Worm (Caenorhabditis elegans): ENCODE results near the gene EEED8.15.

EEED8.15 gene

ce11 chrII:5374967-5375366 is 44.1 kb upstream of the EEED8.15 start, which contains the start of gene algn-2:
Gene algn-2, plus strand, starts transcription at chrII:5375267.
- TF ChIP-seq lin-13 (tag; optimal IDR thresholded peaks at IDR 0.05) (no peak), nhr-2 (tag; optimal IDR thresholded peaks at IDR 0.05) (no peak), lin-32 (GFP tag; optimal IDR thresholded peaks at IDR 0.05) (no peak), ceh-83 (GFP tag; optimal IDR thresholded peaks at IDR 0.05) (no peak), sem-2 (GFP tag; optimal IDR thresholded peaks at IDR 0.05) (no peak), unc-39 (tag; optimal IDR thresholded peaks at IDR 0.05) (no peak), nhr-28 (tag; optimal IDR thresholded peaks at IDR 0.05) (no peak), mls-2 (tag; optimal IDR thresholded peaks at IDR 0.05) (no peak), zip-8 (tag; optimal IDR thresholded peaks at IDR 0.05) (no peak), nhr-237 (tag; optimal IDR thresholded peaks at IDR 0.05) (no peak), ceh-43 (GFP tag; optimal IDR thresholded peaks at IDR 0.05) (no peak), pha-4 (tag; optimal IDR thresholded peaks at IDR 0.05) (no peak), cnd-1 (tag; optimal IDR thresholded peaks at IDR 0.05) (no peak), elt-1 (tag; optimal IDR thresholded peaks at IDR 0.05; ENCODE audit: borderline replicate concordance, insufficient read depth) (no peak)

- TF ChIP-seq nhr-2 (tag; optimal IDR thresholded peaks at IDR 0.05) (no peak), bed-3 (GFP tag; optimal IDR thresholded peaks at IDR 0.05) (no peak), flh-1 (GFP tag; optimal IDR thresholded peaks at IDR 0.05) (no peak), lin-32 (GFP tag; optimal IDR thresholded peaks at IDR 0.05) (no peak), elt-1 (tag; optimal IDR thresholded peaks at IDR 0.05; ENCODE audit: borderline replicate concordance, insufficient read depth) (no peak), lsy-2 (tag; optimal IDR thresholded peaks at IDR 0.05) (peak; percentile 70)
These were observed 41.4 kb upstream of the EEED8.15 start, which contains the start of gene prdx-2 for ce11 chrII:5377467-5378238. Gene prdx-2, plus strand, starts transcription at chrII:5378195.

ce11 chrII:5378239-5378521 is 40.8 kb upstream of the EEED8.15 start:
- TF ChIP-seq hlh-1 (tag; optimal IDR thresholded peaks at IDR 0.05) (no peak), tbx-8 (GFP tag; optimal IDR thresholded peaks at IDR 0.05) (no peak), ceh-83 (GFP tag; optimal IDR thresholded peaks at IDR 0.05) (no peak), nhr-237 (tag; optimal IDR thresholded peaks at IDR 0.05) (no peak), nhr-2 (tag; optimal IDR thresholded peaks at IDR 0.05) (no peak), M03D4.4 (tag; optimal IDR thresholded peaks at IDR 0.05) (no peak), mep-1 (tag; optimal IDR thresholded peaks at IDR 0.05) (no peak), nhr-12 (tag; optimal IDR thresholded peaks at IDR 0.05) (no peak), elt-1 (tag; optimal IDR thresholded peaks at IDR 0.05; ENCODE audit: borderline replicate concordance, insufficient read depth) (no peak), ceh-39 (tag; optimal IDR thresholded peaks at IDR 0.05) (no peak), unc-62 (GFP tag; optimal IDR thresholded peaks at IDR 0.05) (no peak)

ce11 chrII:5379614-5380077 is 39.4 kb upstream of the EEED8.15 start, which contains the start of gene pkc-3:
Gene pkc-3, plus strand, starts transcription at chrII:5380027.
- peak; percentile 47 for TF ChIP-seq mep-1 (tag; optimal IDR thresholded peaks at IDR 0.05)
- peak; percentile 90 for TF ChIP-seq nhr-2 (tag; optimal IDR thresholded peaks at IDR 0.05)
- no peak for TF ChIP-seq elt-1 (tag; optimal IDR thresholded peaks at IDR 0.05; ENCODE audit: borderline replicate concordance, insufficient read depth)
- TF ChIP-seq tbx-8 (GFP tag; optimal IDR thresholded peaks at IDR 0.05) = no peak
- no peak for TF ChIP-seq nhr-28 (tag; optimal IDR thresholded peaks at IDR 0.05)
- no peak for TF ChIP-seq ces-1 (GFP tag; optimal IDR thresholded peaks at IDR 0.05)
- TF ChIP-seq unc-120 (tag; optimal IDR thresholded peaks at IDR 0.05; ENCODE audit: poor library complexity, severe bottlenecking) = no peak
- no peak for TF ChIP-seq lin-32 (GFP tag; optimal IDR thresholded peaks at IDR 0.05)
- no peak for TF ChIP-seq blmp-1 (tag; optimal IDR thresholded peaks at IDR 0.05)
- no peak for TF ChIP-seq ztf-11 (tag; optimal IDR thresholded peaks at IDR 0.05)
- no peak for TF ChIP-seq drap-1 (GFP tag; optimal IDR thresholded peaks at IDR 0.05)
- peak; percentile 24 for TF ChIP-seq cnd-1 (tag; optimal IDR thresholded peaks at IDR 0.05)
- peak; percentile 2 for TF ChIP-seq lsy-2 (tag; optimal IDR thresholded peaks at IDR 0.05)
- no peak for TF ChIP-seq mls-2 (tag; optimal IDR thresholded peaks at IDR 0.05)
- TF ChIP-seq ceh-43 (GFP tag; optimal IDR thresholded peaks at IDR 0.05) = no peak
- TF ChIP-seq M03D4.4 (tag; optimal IDR thresholded peaks at IDR 0.05) = no peak
- no peak for TF ChIP-seq flh-1 (GFP tag; optimal IDR thresholded peaks at IDR 0.05)
- TF ChIP-seq unc-39 (tag; optimal IDR thresholded peaks at IDR 0.05) = no peak
- TF ChIP-seq nhr-76 (tag; optimal IDR thresholded peaks at IDR 0.05) = no peak
- peak; percentile 20 for TF ChIP-seq sptf-1 (tag; optimal IDR thresholded peaks at IDR 0.05)
- no peak for TF ChIP-seq sem-2 (GFP tag; optimal IDR thresholded peaks at IDR 0.05)
- no peak for TF ChIP-seq elt-3 (tag; optimal IDR thresholded peaks at IDR 0.05)
- peak; percentile 57 for TF ChIP-seq ham-2 (GFP tag; optimal IDR thresholded peaks at IDR 0.05)
- no peak for TF ChIP-seq ceh-83 (GFP tag; optimal IDR thresholded peaks at IDR 0.05)
- no peak for TF ChIP-seq unc-62 (GFP tag; optimal IDR thresholded peaks at IDR 0.05)
- TF ChIP-seq bed-3 (GFP tag; optimal IDR thresholded peaks at IDR 0.05) = no peak
- TF ChIP-seq ceh-39 (tag; optimal IDR thresholded peaks at IDR 0.05) = no peak
- TF ChIP-seq hlh-1 (tag; optimal IDR thresholded peaks at IDR 0.05) = no peak
- TF ChIP-seq lin-13 (tag; optimal IDR thresholded peaks at IDR 0.05) = no peak
- TF ChIP-seq mab-5 (tag; optimal IDR thresholded peaks at IDR 0.05) = no peak
- no peak for TF ChIP-seq zip-8 (tag; optimal IDR thresholded peaks at IDR 0.05)
- TF ChIP-seq snpc-4 (tag; optimal IDR thresholded peaks at IDR 0.05) = no peak
- TF ChIP-seq nhr-12 (tag; optimal IDR thresholded peaks at IDR 0.05) = no peak
- peak; percentile 32 for TF ChIP-seq nhr-237 (tag; optimal IDR thresholded peaks at IDR 0.05)
- no peak for TF ChIP-seq pha-4 (tag; optimal IDR thresholded peaks at IDR 0.05)
